Fruit fly (Drosophila melanogaster): ENCODE results near the gene msd5.

The msd5 gene

dm6 chr3L:1374438-1375133 is 41.6 kb upstream of the msd5 start (continued):
- TF ChIP-seq lbe (GFP tag; optimal IDR thresholded peaks at IDR 0.05) (peak; percentile 38), CG9817 (tag; optimal IDR thresholded peaks at IDR 0.05) (no peak), CG8281 (tag; optimal IDR thresholded peaks at IDR 0.05) (no peak), Asciz (GFP tag; optimal IDR thresholded peaks at IDR 0.05) (peak; percentile 0), CG1603 (tag; optimal IDR thresholded peaks at IDR 0.05) (peak; percentile 46), H2.0 (GFP tag; IDR thresholded peaks at IDR 0.05) (no peak), sima (GFP tag; optimal IDR thresholded peaks at IDR 0.05) (no peak), CG14860 (GFP tag; IDR thresholded peaks at IDR 0.05; ENCODE audit: partially characterized antibody) (no peak), trh (GFP tag; optimal IDR thresholded peaks at IDR 0.05) (no peak), amos (GFP tag; IDR thresholded peaks at IDR 0.05; ENCODE audit: partially characterized antibody) (no peak), CG11456 (GFP tag; IDR thresholded peaks at IDR 0.05) (0 out of 3 replicates have a peak, but pooled peaks have one; percentile 2), Ptx1 (GFP tag; IDR thresholded peaks at IDR 0.05) (peak; percentile 42; the same call in 1 of the 2 replicates), CG18619 (GFP tag; optimal IDR thresholded peaks at IDR 0.05) (no peak), Elba2 (GFP tag; optimal IDR thresholded peaks at IDR 0.05) (no peak), sisA (GFP tag; IDR thresholded peaks at IDR 0.05) (0 out of 2 replicates have a peak, but pooled peaks have one; percentile 24), H15 (GFP tag; IDR thresholded peaks at IDR 0.05) (no peak), onecut (GFP tag; IDR thresholded peaks at IDR 0.05) (peak; percentile 63), Atf6 (GFP tag; IDR thresholded peaks at IDR 0.05) (no peak), CG2116 (GFP tag; optimal IDR thresholded peaks at IDR 0.05) (no peak), CTCF (GFP tag; optimal IDR thresholded peaks at IDR 0.05) (no peak), HmgZ (tag; optimal IDR thresholded peaks at IDR 0.05) (no peak), Nf-YA (GFP tag; IDR thresholded peaks at IDR 0.05) (no peak), B-H2 (GFP tag; optimal IDR thresholded peaks at IDR 0.05) (no peak), tgo (GFP tag; IDR thresholded peaks at IDR 0.05) (no peak), CG11247 (GFP tag; IDR thresholded peaks at IDR 0.05) (no peak), Rfx (GFP tag; IDR thresholded peaks at IDR 0.05) (peak; percentile 10; the same call in 1 of the 2 replicates), Xbp1 (GFP tag; optimal IDR thresholded peaks at IDR 0.05) (peak; percentile 28), zfh2 (GFP tag; optimal IDR thresholded peaks at IDR 0.05) (no peak), gsb (GFP tag; IDR thresholded peaks at IDR 0.05) (no peak), trem (tag; optimal IDR thresholded peaks at IDR 0.05) (no peak), lab (GFP tag; optimal IDR thresholded peaks at IDR 0.05) (no peak), CG1529 (GFP tag; optimal IDR thresholded peaks at IDR 0.05) (no peak), wek (GFP tag; optimal IDR thresholded peaks at IDR 0.05) (no peak), tio (GFP tag; optimal IDR thresholded peaks at IDR 0.05) (no peak), CG8765 (GFP tag; IDR thresholded peaks at IDR 0.05) (no peak), prd (optimal IDR thresholded peaks at IDR 0.05) (no peak), prd (GFP tag; IDR thresholded peaks at IDR 0.05) (no peak; the same call in 2 of the 3 replicates), CG13894 (tag; optimal IDR thresholded peaks at IDR 0.05) (no peak), Hr51 (GFP tag; optimal IDR thresholded peaks at IDR 0.05) (peak in 1 of 2 experiments; percentile 8), kay (GFP tag; optimal IDR thresholded peaks at IDR 0.05) (peak; percentile 4), chinmo (GFP tag; IDR thresholded peaks at IDR 0.05; ENCODE audit: partially characterized antibody) (peak; percentile 41; the same call in 1 of the 4 replicates), CG3838 (GFP tag; optimal IDR thresholded peaks at IDR 0.05) (no peak), jing (GFP tag; optimal IDR thresholded peaks at IDR 0.05) (no peak), CG10565 (GFP tag; optimal IDR thresholded peaks at IDR 0.05) (no peak), tx (GFP tag; optimal IDR thresholded peaks at IDR 0.05) (no peak), Oli (tag; optimal IDR thresholded peaks at IDR 0.05) (peak; percentile 18), row (GFP tag; IDR thresholded peaks at IDR 0.05) (0 out of 3 replicates have a peak, but pooled peaks have one; percentile 18), dati (GFP tag; IDR thresholded peaks at IDR 0.05) (no peak), CG3281 (GFP tag; optimal IDR thresholded peaks at IDR 0.05) (no peak), MESR4 (GFP tag; optimal IDR thresholded peaks at IDR 0.05) (no peak), chm (GFP tag; IDR thresholded peaks at IDR 0.05) (no peak)

Data from whole organism, embryonic.